Fruit fly (Drosophila melanogaster): Measurements from ENCODE around the gene DppIII.

- TF ChIP-seq CG8478 (optimal IDR thresholded peaks at IDR 0.05): no peak
- no peak for TF ChIP-seq CTCF (optimal IDR thresholded peaks at IDR 0.05)
These were observed 902 bp upstream of the DppIII start, which contains the start of the genes PNKP and COX7AL for dm6 chr3R:8343251-8343744.
